Fruit fly (Drosophila melanogaster): Measurements from ENCODE around the gene CG44362.

The CG44362 gene

dm6 chr3L:11433151-11433550, 35.8 kb downstream of the CG44362 start (continued):
- peak; percentile 10 for TF ChIP-seq spab (GFP tag; optimal IDR thresholded peaks at IDR 0.05)
- TF ChIP-seq Smox (GFP tag; optimal IDR thresholded peaks at IDR 0.05), result no peak
- peak; percentile 27 for TF ChIP-seq CG6792 (GFP tag; optimal IDR thresholded peaks at IDR 0.05)
- TF ChIP-seq eg (GFP tag; IDR thresholded peaks at IDR 0.05), result 0 out of 3 replicates have a peak, but pooled peaks have one; percentile 38
- TF ChIP-seq Ets96B (tag; optimal IDR thresholded peaks at IDR 0.05), result peak; percentile 13
- no peak for TF ChIP-seq Gug (GFP tag; IDR thresholded peaks at IDR 0.05)
- TF ChIP-seq OdsH (GFP tag; optimal IDR thresholded peaks at IDR 0.05), result no peak
- no peak for TF ChIP-seq CG6276 (GFP tag; optimal IDR thresholded peaks at IDR 0.05)
- TF ChIP-seq Hr4 (GFP tag; optimal IDR thresholded peaks at IDR 0.05), result no peak
- peak; percentile 12 to 48 for TF ChIP-seq ss (GFP tag; optimal IDR thresholded peaks at IDR 0.05)
- no peak for TF ChIP-seq pdm3 (GFP tag; optimal IDR thresholded peaks at IDR 0.05)
- TF ChIP-seq esn (GFP tag; optimal IDR thresholded peaks at IDR 0.05), result peak; percentile 40
- TF ChIP-seq CG3032 (tag; optimal IDR thresholded peaks at IDR 0.05), result peak; percentile 36
- TF ChIP-seq CG8119 (GFP tag; IDR thresholded peaks at IDR 0.05), result peak; percentile 38; the same call in 1 of the 3 replicates
- TF ChIP-seq Eip75B (GFP tag; optimal IDR thresholded peaks at IDR 0.05), result peak; percentile 60
- TF ChIP-seq acj6 (GFP tag; optimal IDR thresholded peaks at IDR 0.05), result peak; percentile 1
- TF ChIP-seq CG11902 (GFP tag; optimal IDR thresholded peaks at IDR 0.05), result peak; percentile 14
- peak; percentile 16; the same call in 1 of the 2 replicates for TF ChIP-seq CG15336 (GFP tag; IDR thresholded peaks at IDR 0.05)
- peak; percentile 27 for TF ChIP-seq CG6808 (GFP tag; optimal IDR thresholded peaks at IDR 0.05)
- TF ChIP-seq CG16779 (tag; optimal IDR thresholded peaks at IDR 0.05), result no peak
- TF ChIP-seq CG34406 (GFP tag; optimal IDR thresholded peaks at IDR 0.05), result no peak
- no peak for TF ChIP-seq Eip93F (GFP tag; optimal IDR thresholded peaks at IDR 0.05)
- no peak for TF ChIP-seq CG11762 (GFP tag; optimal IDR thresholded peaks at IDR 0.05; ENCODE audit: insufficient read depth)
- no peak for TF ChIP-seq CG4318 (GFP tag; optimal IDR thresholded peaks at IDR 0.05)
- TF ChIP-seq CG1621 (tag; optimal IDR thresholded peaks at IDR 0.05), result no peak

dm6 chr3L:11434112-11434511, 36.8 kb downstream of the CG44362 start:
- TF ChIP-seq CG11294 (GFP tag; IDR thresholded peaks at IDR 0.05) (no peak), CG11902 (GFP tag; optimal IDR thresholded peaks at IDR 0.05) (no peak), fkh (GFP tag; optimal IDR thresholded peaks at IDR 0.05) (no peak), CG8632 (GFP tag; optimal IDR thresholded peaks at IDR 0.05) (no peak), CG6792 (GFP tag; optimal IDR thresholded peaks at IDR 0.05) (no peak), Gug (GFP tag; IDR thresholded peaks at IDR 0.05) (no peak), CG6854 (GFP tag; optimal IDR thresholded peaks at IDR 0.05) (no peak), CG4318 (GFP tag; optimal IDR thresholded peaks at IDR 0.05) (no peak), dsx (GFP tag; optimal IDR thresholded peaks at IDR 0.05; ENCODE audit: poor library complexity, severe bottlenecking) (no peak), CG34406 (GFP tag; optimal IDR thresholded peaks at IDR 0.05) (no peak)

dm6 chr3L:11435376-11435775, 38.0 kb downstream of the CG44362 start, which contains the start of gene CG6149:
CG6149 (minus strand) TSS chr3L:11435476.
- TF ChIP-seq fkh (GFP tag; optimal IDR thresholded peaks at IDR 0.05), result no peak
- TF ChIP-seq Sox102F (GFP tag; optimal IDR thresholded peaks at IDR 0.05), result no peak
- TF ChIP-seq Eip93F (GFP tag; optimal IDR thresholded peaks at IDR 0.05), result no peak
- no peak for TF ChIP-seq OdsH (GFP tag; optimal IDR thresholded peaks at IDR 0.05)
- no peak for TF ChIP-seq CG7368 (GFP tag; optimal IDR thresholded peaks at IDR 0.05)

- TF ChIP-seq CG3032 (tag; optimal IDR thresholded peaks at IDR 0.05), result peak; percentile 42
- peak; percentile 23 for TF ChIP-seq CG8319 (GFP tag; optimal IDR thresholded peaks at IDR 0.05)
- no peak for TF ChIP-seq vri (GFP tag; optimal IDR thresholded peaks at IDR 0.05)
- peak; percentile 68 for TF ChIP-seq svp (GFP tag)
- TF ChIP-seq dsx (GFP tag; optimal IDR thresholded peaks at IDR 0.05; ENCODE audit: poor library complexity, severe bottlenecking), result no peak
- TF ChIP-seq Eip78C (GFP tag), result peak; percentile 81
- no peak for TF ChIP-seq CG4318 (GFP tag; optimal IDR thresholded peaks at IDR 0.05)
- TF ChIP-seq OdsH (GFP tag; optimal IDR thresholded peaks at IDR 0.05), result no peak
- peak; percentile 59 for TF ChIP-seq Ets96B (tag; optimal IDR thresholded peaks at IDR 0.05)
- TF ChIP-seq Hr39 (GFP tag; optimal IDR thresholded peaks at IDR 0.05), result peak; percentile 6
- peak; percentile 19 for TF ChIP-seq esn (GFP tag; optimal IDR thresholded peaks at IDR 0.05)
- TF ChIP-seq CG8119 (GFP tag; IDR thresholded peaks at IDR 0.05), result peak; percentile 59; the same call in 2 of the 3 replicates
- TF ChIP-seq CG16779 (tag; optimal IDR thresholded peaks at IDR 0.05), result no peak
- no peak for TF ChIP-seq salr (GFP tag; optimal IDR thresholded peaks at IDR 0.05)
- peak; percentile 2 for TF ChIP-seq CG31627 (GFP tag; optimal IDR thresholded peaks at IDR 0.05)
- no peak for TF ChIP-seq CG6276 (GFP tag; optimal IDR thresholded peaks at IDR 0.05)
- TF ChIP-seq topi (GFP tag; optimal IDR thresholded peaks at IDR 0.05), result peak; percentile 33
- peak; percentile 12 for TF ChIP-seq Hr4 (GFP tag; optimal IDR thresholded peaks at IDR 0.05)
- TF ChIP-seq CG1621 (tag; optimal IDR thresholded peaks at IDR 0.05), result no peak
- TF ChIP-seq Hr38 (GFP tag; optimal IDR thresholded peaks at IDR 0.05), result no peak
- peak; percentile 2 for TF ChIP-seq CG7368 (GFP tag; optimal IDR thresholded peaks at IDR 0.05)
- TF ChIP-seq CG6854 (GFP tag; optimal IDR thresholded peaks at IDR 0.05), result no peak
- no peak for TF ChIP-seq fkh (GFP tag; optimal IDR thresholded peaks at IDR 0.05)
- TF ChIP-seq eg (GFP tag; IDR thresholded peaks at IDR 0.05), result peak; percentile 57; the same call in 1 of the 3 replicates
- TF ChIP-seq Blimp-1 (GFP tag; optimal IDR thresholded peaks at IDR 0.05), result no peak
- TF ChIP-seq CG9139 (GFP tag; optimal IDR thresholded peaks at IDR 0.05), result no peak
- TF ChIP-seq ss (GFP tag; optimal IDR thresholded peaks at IDR 0.05), result peak; percentile 27 to 32
Observed at dm6 chr3L:11439570-11439969, 42.2 kb downstream of the CG44362 start.
